Fruit fly (Drosophila melanogaster) whole organism: ENCODE data around the gene CG5567.

Experiments
- CG8478 ChIP-seq: fragments of >200 bp; optimal IDR thresholded peaks from 2 replicates; lab custom pipeline; 2018; ENCODE audit warnings: inconsistent platforms
- Dll ChIP-seq: fragments of >200 bp; optimal IDR thresholded peaks from 2 replicates; lab custom pipeline; 2017
- psq ChIP-seq: fragments of >200 bp; optimal IDR thresholded peaks from 2 replicates; lab custom pipeline; 2017

- TF ChIP-seq psq = no peak
- TF ChIP-seq CG8478 (lab: Kevin White, UChicago) = no peak
- TF ChIP-seq Dll (lab: Kevin White, UChicago) = no peak
Measured at dm6 chr3L:17817821-17818220, 25.5 kb downstream of the CG5567 start, which contains the start of gene Ir75a.
